Worm (Caenorhabditis elegans) whole organism, midembryonic: Measurements from ENCODE around the gene T25B6.6.

Experiments
- T22C8.4 ChIP-seq: fragments of 200-800 bp; sonication (Bioruptor generic); IDR thresholded peaks from 2 replicates; pipeline ENCODE4 v1.3.6; 2022; ENCODE audit warnings: missing genetic modification characterization, missing compliant biosample characterization
- cog-1 ChIP-seq: sonication (generic microtip); optimal IDR thresholded peaks from 2 replicates; lab custom pipeline; 2016; ENCODE audit warnings: missing genetic modification characterization, missing compliant biosample characterization
- flt-1 ChIP-seq: fragments of 200-800 bp; sonication (Bioruptor generic); IDR thresholded peaks from 2 replicates; pipeline ENCODE4 v1.3.6; 2022; ENCODE audit warnings: missing genetic modification characterization, missing compliant biosample characterization
- klf-2 ChIP-seq: fragments of 200-800 bp; sonication (Bioruptor generic); conservative IDR thresholded peaks from 2 replicates; pipeline ENCODE4 v1.3.6; 2022; ENCODE audit warnings: missing genetic modification reagents, missing genetic modification characterization, missing compliant biosample characterization
- med-1 ChIP-seq: sonication (generic microtip); optimal IDR thresholded peaks from 2 replicates; lab custom pipeline; 2017; ENCODE audit warnings: missing genetic modification characterization, mild to moderate bottlenecking, missing compliant biosample characterization, antibody characterized with exemption, missing genetic modification reagents; ENCODE audit not compliant: insufficient read depth
- ref-1 ChIP-seq: fragments of 200-800 bp; sonication (Bioruptor generic); conservative IDR thresholded peaks from 2 replicates; pipeline ENCODE4 v1.3.6; 2022; ENCODE audit warnings: missing genetic modification reagents, missing genetic modification characterization, missing compliant biosample characterization
- tab-1 ChIP-seq: fragments of 200-800 bp; sonication (Bioruptor generic); IDR thresholded peaks from 2 replicates; pipeline ENCODE4 v1.3.6; 2022; ENCODE audit warnings: missing genetic modification characterization, missing compliant biosample characterization
- ztf-23 ChIP-seq: fragments of 200-800 bp; sonication (Bioruptor generic); IDR thresholded peaks from 2 replicates; pipeline ENCODE4 v1.3.6; 2022; ENCODE audit warnings: missing genetic modification reagents, missing genetic modification characterization, missing compliant biosample characterization
- ztf-29 ChIP-seq: fragments of 200-800 bp; sonication (Bioruptor generic); IDR thresholded peaks from 2 replicates; pipeline ENCODE4 v1.3.6; 2022; ENCODE audit warnings: missing genetic modification reagents, missing genetic modification characterization, missing compliant biosample characterization

T25B6.6 gene

DNA sequence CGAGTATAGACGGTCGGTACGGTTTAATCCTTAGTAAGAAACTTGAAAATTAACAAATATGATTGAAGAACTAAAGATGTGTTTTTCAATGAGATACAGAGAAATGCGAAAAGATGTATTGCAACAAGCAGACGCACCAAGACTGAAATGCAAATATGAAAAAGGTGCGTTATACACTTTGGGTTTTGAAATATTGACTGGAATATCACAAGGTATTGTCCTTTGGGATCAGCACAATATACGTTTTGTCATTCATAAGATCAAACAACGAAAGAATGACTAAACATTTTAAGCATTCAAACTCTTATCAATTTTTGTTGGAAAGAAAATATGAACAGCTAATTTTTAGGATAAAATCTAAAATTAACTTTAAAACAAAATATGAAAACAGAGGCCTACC is at the start of gene T25B6.6:
Gene T25B6.6 (minus strand): TSS at position 101 of the 400 bp plus-strand sequence.
- TF ChIP-seq T22C8.4 (GFP tag; lab: Robert Waterston, UW) (no peak), klf-2 (no peak), ztf-23 (GFP tag; lab: Robert Waterston, UW) (no peak), med-1 (GFP tag; lab: Kevin White, UChicago) (no peak), cog-1 (tag; lab: Kevin White, UChicago) (no peak), flt-1 (no peak), tab-1 (no peak), ztf-29 (GFP tag; lab: Robert Waterston, UW) (no peak), ref-1 (no peak)

DNA sequence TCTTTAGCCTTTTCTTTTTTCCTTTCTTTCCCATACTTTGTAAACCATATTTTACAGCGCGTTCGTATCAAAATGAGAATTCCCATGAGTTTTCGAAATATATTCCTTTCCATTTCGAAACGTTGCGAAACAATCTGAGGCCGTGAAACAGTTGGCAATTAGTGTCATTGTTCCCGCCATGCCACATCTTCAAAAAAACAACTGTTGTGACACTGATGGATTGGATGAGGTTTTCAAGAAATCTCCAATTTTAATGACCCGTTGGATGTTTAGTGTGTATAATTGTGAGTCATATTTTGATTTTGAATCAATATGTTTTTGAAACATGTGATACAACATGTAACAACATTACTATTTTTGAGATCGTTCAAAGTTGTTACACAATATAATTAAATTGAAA is 46.4 kb upstream of the T25B6.6 start:
- TF ChIP-seq ztf-29 (GFP tag; lab: Robert Waterston, UW) = no peak
- TF ChIP-seq ref-1 = no peak
- no peak for TF ChIP-seq med-1 (GFP tag; lab: Kevin White, UChicago)
- TF ChIP-seq klf-2 = no peak
- TF ChIP-seq T22C8.4 (GFP tag; lab: Robert Waterston, UW) = no peak
- no peak for TF ChIP-seq tab-1
- no peak for TF ChIP-seq cog-1 (tag; lab: Kevin White, UChicago)
- TF ChIP-seq ztf-23 (GFP tag; lab: Robert Waterston, UW) = no peak
- TF ChIP-seq flt-1 = no peak

DNA sequence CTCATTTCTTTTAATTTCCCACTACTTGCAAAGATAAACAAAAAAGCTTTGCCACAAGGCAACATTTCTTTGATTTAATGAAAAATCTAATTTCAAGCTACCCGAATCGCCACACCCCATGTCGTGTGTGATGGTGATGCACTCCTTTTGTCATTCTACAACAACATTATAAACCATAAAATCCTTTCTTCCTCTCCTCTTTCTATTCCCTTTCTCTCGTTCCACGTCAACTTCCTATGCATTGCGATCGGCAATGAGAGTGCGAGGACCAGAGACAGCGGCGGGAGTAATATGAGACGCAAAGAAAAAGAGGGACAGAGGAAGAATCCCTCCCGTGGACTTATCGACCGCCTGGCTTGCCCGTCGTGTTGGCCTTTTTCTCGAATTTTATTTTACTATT is 45.4 kb upstream of the T25B6.6 start:
- TF ChIP-seq cog-1 (tag; lab: Kevin White, UChicago) = peak; percentile 46
- no peak for TF ChIP-seq med-1 (GFP tag; lab: Kevin White, UChicago)
- no peak for TF ChIP-seq flt-1
- TF ChIP-seq T22C8.4 (GFP tag; lab: Robert Waterston, UW) = 0 out of 2 replicates have a peak, but pooled peaks have one; percentile 29

DNA sequence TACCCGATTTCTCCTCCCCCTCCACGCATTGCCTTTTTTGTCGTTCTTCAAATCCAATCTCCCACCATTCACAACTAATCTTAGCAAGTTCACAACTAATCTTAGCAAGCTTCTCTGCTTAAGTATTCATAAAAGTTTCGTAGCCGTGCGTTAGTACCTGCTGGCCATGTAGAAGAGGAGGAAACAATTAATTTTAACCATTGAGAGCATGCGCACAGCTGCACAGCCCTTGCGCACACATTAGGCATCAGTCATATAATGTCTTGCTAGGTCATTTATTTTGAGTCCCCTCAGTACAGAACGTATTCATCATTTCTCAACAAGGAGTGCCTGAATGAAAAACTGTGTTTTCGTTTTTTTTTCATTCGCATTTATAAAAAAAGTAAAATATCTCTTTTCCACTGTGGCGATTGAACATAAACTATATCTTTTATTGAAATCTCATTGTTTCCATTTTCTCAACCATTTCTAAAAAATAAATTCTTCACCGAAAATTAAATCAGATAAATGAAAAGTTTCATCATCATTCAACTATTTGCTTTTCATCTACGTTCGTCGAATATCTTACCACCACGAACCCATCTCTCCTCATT is 44.6 kb upstream of the T25B6.6 start:
- TF ChIP-seq klf-2 (no peak), ztf-23 (GFP tag; lab: Robert Waterston, UW) (no peak), ref-1 (no peak), flt-1 (no peak), cog-1 (tag; lab: Kevin White, UChicago) (no peak), med-1 (GFP tag; lab: Kevin White, UChicago) (no peak), T22C8.4 (GFP tag; lab: Robert Waterston, UW) (no peak), tab-1 (no peak), ztf-29 (GFP tag; lab: Robert Waterston, UW) (no peak)

DNA sequence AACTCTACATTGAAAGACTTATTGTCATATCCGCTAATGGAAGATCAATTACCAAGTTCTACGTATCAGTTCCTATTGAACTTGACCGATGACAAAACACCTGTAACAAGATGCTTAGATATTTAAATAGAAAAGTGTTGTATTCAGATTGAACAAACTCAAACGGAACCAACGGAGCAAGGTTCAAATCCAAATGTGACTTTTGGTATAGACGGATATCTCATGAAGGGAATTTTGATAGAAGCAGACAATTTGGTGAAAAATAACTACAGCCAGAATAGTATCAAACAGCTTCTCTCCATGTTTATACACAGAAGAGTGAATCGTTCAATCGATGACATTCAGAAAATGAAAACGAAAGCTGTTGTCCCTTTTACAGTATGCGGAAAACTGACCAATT is 40.8 kb upstream of the T25B6.6 start:
- no peak for TF ChIP-seq ztf-29 (GFP tag; lab: Robert Waterston, UW)
- TF ChIP-seq flt-1 = no peak
- TF ChIP-seq tab-1 = no peak
- no peak for TF ChIP-seq cog-1 (tag; lab: Kevin White, UChicago)
- TF ChIP-seq T22C8.4 (GFP tag; lab: Robert Waterston, UW) = no peak
- no peak for TF ChIP-seq ztf-23 (GFP tag; lab: Robert Waterston, UW)
- no peak for TF ChIP-seq ref-1
- TF ChIP-seq klf-2 = no peak
- no peak for TF ChIP-seq med-1 (GFP tag; lab: Kevin White, UChicago)

DNA sequence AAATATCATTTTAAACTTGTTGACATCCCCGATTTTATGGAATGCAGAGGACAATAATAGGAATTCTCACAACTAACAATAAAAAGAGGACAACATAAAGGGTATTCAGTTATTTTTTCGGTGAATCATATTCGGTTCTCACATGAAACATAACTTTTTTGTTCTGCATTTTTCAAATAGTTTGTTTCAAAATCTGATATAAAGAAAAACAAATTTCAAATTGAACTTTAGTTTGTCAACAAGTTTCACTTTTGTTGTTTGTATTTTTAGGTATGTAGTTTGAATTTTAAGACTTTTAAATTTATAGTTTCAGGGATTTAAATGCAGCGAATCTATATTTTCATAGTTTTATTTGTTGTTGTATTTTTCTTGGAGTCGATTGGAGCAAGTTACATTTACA is 39.8 kb upstream of the T25B6.6 start, which contains the start of gene F47E1.4:
Gene F47E1.4 (plus strand): TSS at position 301 of the 400 bp plus-strand sequence.
- TF ChIP-seq cog-1 (tag; lab: Kevin White, UChicago) = no peak
- TF ChIP-seq ztf-29 (GFP tag; lab: Robert Waterston, UW) = no peak
- TF ChIP-seq ref-1 = no peak
- no peak for TF ChIP-seq med-1 (GFP tag; lab: Kevin White, UChicago)
- TF ChIP-seq klf-2 = no peak
- no peak for TF ChIP-seq tab-1
- no peak for TF ChIP-seq T22C8.4 (GFP tag; lab: Robert Waterston, UW)
- TF ChIP-seq flt-1 = no peak
- no peak for TF ChIP-seq ztf-23 (GFP tag; lab: Robert Waterston, UW)

DNA sequence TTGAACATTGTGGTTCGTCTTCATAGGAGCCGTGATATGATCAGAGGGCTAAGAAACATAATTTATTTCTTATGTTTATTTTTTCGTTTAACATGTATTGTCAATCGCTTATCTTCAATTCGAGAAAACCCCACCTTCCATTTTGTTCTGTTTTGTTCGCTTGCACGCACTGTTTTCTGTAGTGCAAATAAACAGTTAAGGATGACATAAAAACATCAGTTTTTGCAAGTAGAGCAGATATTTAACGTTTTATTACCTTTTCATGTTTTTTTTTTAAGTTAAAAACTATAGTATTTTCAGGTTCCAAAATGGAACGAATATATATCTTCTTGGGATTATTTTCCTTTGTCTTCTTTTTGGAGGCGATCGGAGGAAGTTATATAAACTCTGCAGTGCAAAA is 34.7 kb upstream of the T25B6.6 start, which contains the start of gene F47E1.2:
Gene F47E1.2 (plus strand): TSS at position 301 of the 400 bp plus-strand sequence.
- no peak for TF ChIP-seq ref-1
- TF ChIP-seq med-1 (GFP tag; lab: Kevin White, UChicago) = no peak
- no peak for TF ChIP-seq flt-1
- no peak for TF ChIP-seq T22C8.4 (GFP tag; lab: Robert Waterston, UW)
- TF ChIP-seq klf-2 = no peak
- no peak for TF ChIP-seq tab-1
- no peak for TF ChIP-seq cog-1 (tag; lab: Kevin White, UChicago)
- no peak for TF ChIP-seq ztf-29 (GFP tag; lab: Robert Waterston, UW)
- no peak for TF ChIP-seq ztf-23 (GFP tag; lab: Robert Waterston, UW)

DNA sequence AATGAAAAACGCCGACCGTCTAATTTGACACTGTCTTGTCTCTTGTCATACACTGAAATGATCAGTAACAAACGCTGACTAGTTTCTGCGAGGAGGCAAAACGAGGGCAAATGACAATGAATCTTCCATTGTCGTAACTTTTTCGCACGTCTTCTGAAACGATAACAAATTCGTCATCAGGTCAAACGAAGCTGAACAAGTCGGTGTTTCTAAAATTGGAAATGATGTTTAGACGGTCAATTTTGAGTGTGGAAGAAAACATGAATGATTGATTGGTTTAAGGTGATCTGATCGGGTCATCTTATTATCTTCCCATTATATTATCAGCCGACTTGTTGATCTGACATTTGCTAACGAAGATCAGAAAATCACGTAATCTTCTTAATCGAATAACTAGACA is 30.7 kb upstream of the T25B6.6 start:
- no peak for TF ChIP-seq flt-1
- no peak for TF ChIP-seq klf-2
- TF ChIP-seq T22C8.4 (GFP tag; lab: Robert Waterston, UW) = no peak
- no peak for TF ChIP-seq med-1 (GFP tag; lab: Kevin White, UChicago)
- no peak for TF ChIP-seq tab-1
- no peak for TF ChIP-seq ztf-29 (GFP tag; lab: Robert Waterston, UW)
- TF ChIP-seq ref-1 = no peak

DNA sequence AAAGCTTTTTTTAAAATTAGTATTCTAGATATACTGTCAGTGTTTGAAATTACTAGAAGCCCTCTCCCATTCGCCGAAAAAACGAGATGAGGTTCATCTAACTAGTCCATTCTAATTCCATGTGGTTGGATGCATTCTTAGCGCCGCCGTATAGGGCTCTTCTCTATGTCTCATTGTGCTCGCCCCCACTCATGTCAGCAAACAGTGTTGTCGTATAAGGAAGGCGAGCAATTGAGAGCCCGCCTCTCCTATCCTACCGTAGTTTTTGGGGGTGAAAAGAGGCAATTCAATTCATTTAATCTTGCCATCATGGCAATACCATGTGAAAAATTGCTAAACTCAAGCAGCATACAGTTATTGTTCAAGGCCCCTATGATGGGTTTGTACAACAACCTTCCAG is 26.0 kb upstream of the T25B6.6 start, which contains the start of gene F47E1.20:
Gene F47E1.20 (plus strand): TSS at position 301 of the 400 bp plus-strand sequence.
- TF ChIP-seq ref-1 (no peak), cog-1 (tag; lab: Kevin White, UChicago) (no peak), T22C8.4 (GFP tag; lab: Robert Waterston, UW) (no peak), ztf-23 (GFP tag; lab: Robert Waterston, UW) (no peak), ztf-29 (GFP tag; lab: Robert Waterston, UW) (no peak), klf-2 (no peak), med-1 (GFP tag; lab: Kevin White, UChicago) (no peak), flt-1 (no peak), tab-1 (no peak)

DNA sequence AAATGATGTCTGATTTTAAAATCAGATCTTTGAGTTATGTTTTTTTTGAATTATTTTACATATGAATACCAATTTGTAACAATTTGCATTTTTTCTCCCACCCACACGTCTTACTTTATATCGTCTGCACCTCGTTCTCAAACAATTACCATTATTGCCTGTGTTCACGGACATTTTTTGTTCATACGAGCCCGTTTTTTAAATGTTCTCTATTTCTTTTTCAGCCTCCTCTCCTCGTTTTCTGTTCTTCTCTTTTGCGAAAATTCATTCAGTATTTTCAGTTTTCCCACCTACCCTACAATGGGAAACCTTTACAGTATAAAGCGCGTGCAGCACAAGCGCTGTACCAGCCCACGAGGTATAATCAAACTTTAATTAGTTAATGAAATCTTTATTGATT is 23.2 kb upstream of the T25B6.6 start, which contains the start of gene prdm-14:
Gene prdm-14 (plus strand): TSS at position 301 of the 400 bp plus-strand sequence.
- no peak for TF ChIP-seq med-1 (GFP tag; lab: Kevin White, UChicago)
- no peak for TF ChIP-seq klf-2
- no peak for TF ChIP-seq cog-1 (tag; lab: Kevin White, UChicago)
- no peak for TF ChIP-seq ztf-23 (GFP tag; lab: Robert Waterston, UW)
- no peak for TF ChIP-seq ref-1
- TF ChIP-seq tab-1 = no peak
- TF ChIP-seq ztf-29 (GFP tag; lab: Robert Waterston, UW) = no peak
- TF ChIP-seq T22C8.4 (GFP tag; lab: Robert Waterston, UW) = no peak
- no peak for TF ChIP-seq flt-1
